Fruit fly (Drosophila melanogaster): ENCODE data around the gene Naa30B.

DNA sequence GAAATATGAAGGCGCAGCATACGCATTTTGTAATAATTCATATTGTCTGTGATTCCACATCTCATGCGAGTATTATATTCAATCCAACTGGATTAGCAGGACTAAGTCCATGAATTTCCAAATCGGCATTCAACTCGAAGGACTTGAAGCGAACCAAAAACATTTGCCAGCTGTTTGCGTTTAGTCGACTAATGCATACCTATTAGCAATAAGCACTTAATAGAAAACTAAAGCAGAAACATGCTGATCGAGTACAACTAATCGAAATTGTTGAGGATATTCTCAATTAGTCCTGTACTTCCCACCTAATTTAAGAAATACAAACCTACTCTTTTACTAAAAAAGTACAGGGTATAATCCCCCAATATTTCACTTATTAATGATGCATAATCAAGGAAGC is 2.6 kb downstream of the Naa30B start:
- no peak for TF ChIP-seq toe (GFP tag; optimal IDR thresholded peaks at IDR 0.05)
- no peak for TF ChIP-seq Hr96 (GFP tag; optimal IDR thresholded peaks at IDR 0.05)
- no peak for TF ChIP-seq kay (GFP tag; ENCODE audit: borderline replicate concordance)
- TF ChIP-seq CG7045 (GFP tag; optimal IDR thresholded peaks at IDR 0.05): no peak
- no peak for TF ChIP-seq bab1 (GFP tag; optimal IDR thresholded peaks at IDR 0.05)
- TF ChIP-seq CG11617 (GFP tag; optimal IDR thresholded peaks at IDR 0.05): no peak
- no peak for TF ChIP-seq CG1620 (GFP tag; optimal IDR thresholded peaks at IDR 0.05)
- TF ChIP-seq CG12768 (GFP tag; optimal IDR thresholded peaks at IDR 0.05): no peak
- TF ChIP-seq CG7101 (tag; optimal IDR thresholded peaks at IDR 0.05): no peak
- TF ChIP-seq pad (GFP tag; optimal IDR thresholded peaks at IDR 0.05): no peak
- no peak for TF ChIP-seq Crg-1 (GFP tag; optimal IDR thresholded peaks at IDR 0.05)
- no peak for TF ChIP-seq tj (GFP tag; optimal IDR thresholded peaks at IDR 0.05)

Measured in whole organism, adult.